In genomic region chr3R:5671795-5672657, dm6 we compare ENCODE assay signal across 1 fruit fly cellular context.
TF ChIP-seq lines count a peak whose summit lies in the region.

No protein-coding gene starts in this region.

TF ChIP-seq in whole organism, embryonic, 481 proteins besides CTCF, POLR2A, EP300 and RAD21 (continued from another document):
- peak; percentile 5 for TF ChIP-seq nerfin-1 (tag; optimal IDR thresholded peaks at IDR 0.05; lab: Kevin White, UChicago)
- TF ChIP-seq ato (GFP tag; IDR thresholded peaks at IDR 0.05; lab: Robert Waterston, UW; ENCODE audit: partially characterized antibody), result no peak
- no peak for TF ChIP-seq CG7963 (GFP tag; IDR thresholded peaks at IDR 0.05; lab: Robert Waterston, UW; ENCODE audit: partially characterized antibody)
- no peak for TF ChIP-seq Doc3 (GFP tag; IDR thresholded peaks at IDR 0.05; lab: Robert Waterston, UW; ENCODE audit: partially characterized antibody)
- no peak for TF ChIP-seq CG8359 (GFP tag; optimal IDR thresholded peaks at IDR 0.05; lab: Kevin White, UChicago; ENCODE audit: borderline replicate concordance)
- TF ChIP-seq CG11456 (GFP tag; IDR thresholded peaks at IDR 0.05; lab: Robert Waterston, UW), result no peak
- TF ChIP-seq Pdp1 (GFP tag; optimal IDR thresholded peaks at IDR 0.05; lab: Kevin White, UChicago), result no peak
- TF ChIP-seq CG17361 (GFP tag; IDR thresholded peaks at IDR 0.05; lab: Robert Waterston, UW), result no peak
- no peak for TF ChIP-seq sr (GFP tag; IDR thresholded peaks at IDR 0.05; lab: Robert Waterston, UW)
- TF ChIP-seq Sox102F (GFP tag; optimal IDR thresholded peaks at IDR 0.05; lab: Kevin White, UChicago), result no peak
- TF ChIP-seq disco-r (GFP tag; optimal IDR thresholded peaks at IDR 0.05; lab: Kevin White, UChicago), result no peak
- peak; percentile 14 for TF ChIP-seq CG8281 (tag; optimal IDR thresholded peaks at IDR 0.05; lab: Kevin White, UChicago)
- TF ChIP-seq Trl (optimal IDR thresholded peaks at IDR 0.05; lab: Kevin White, UChicago), result peak; percentile 88 to 89
- no peak for TF ChIP-seq Trl (GFP tag; optimal IDR thresholded peaks at IDR 0.05; lab: Kevin White, UChicago)
- TF ChIP-seq bab2 (GFP tag; optimal IDR thresholded peaks at IDR 0.05; lab: Kevin White, UChicago), result no peak
- TF ChIP-seq CG4617 (GFP tag; optimal IDR thresholded peaks at IDR 0.05; lab: Kevin White, UChicago; ENCODE audit: borderline replicate concordance), result no peak
- TF ChIP-seq sens (GFP tag; lab: Kevin White, UChicago), result no peak
- no peak for TF ChIP-seq CG3847 (GFP tag; IDR thresholded peaks at IDR 0.05; lab: Robert Waterston, UW)
- TF ChIP-seq mirr (GFP tag; optimal IDR thresholded peaks at IDR 0.05; lab: Kevin White, UChicago), result peak; percentile 79
- TF ChIP-seq scrt (GFP tag; optimal IDR thresholded peaks at IDR 0.05; lab: Kevin White, UChicago), result no peak
- TF ChIP-seq gsb (GFP tag; IDR thresholded peaks at IDR 0.05; lab: Robert Waterston, UW), result no peak
- no peak for TF ChIP-seq CG6854 (GFP tag; optimal IDR thresholded peaks at IDR 0.05; lab: Kevin White, UChicago)
- TF ChIP-seq CG34376 (GFP tag; optimal IDR thresholded peaks at IDR 0.05; lab: Kevin White, UChicago), result no peak
- TF ChIP-seq CG17802 (tag; optimal IDR thresholded peaks at IDR 0.05; lab: Kevin White, UChicago), result no peak
- TF ChIP-seq pho (GFP tag; optimal IDR thresholded peaks at IDR 0.05; lab: Kevin White, UChicago), result no peak
- TF ChIP-seq Dek (tag; optimal IDR thresholded peaks at IDR 0.05; lab: Kevin White, UChicago), result no peak
- TF ChIP-seq tll (GFP tag; optimal IDR thresholded peaks at IDR 0.05; lab: Kevin White, UChicago), result peak in 1 of 2 experiments; percentile 14
- peak; percentile 74 for TF ChIP-seq twi (tag; optimal IDR thresholded peaks at IDR 0.05; lab: Kevin White, UChicago)
- no peak for TF ChIP-seq Hsf (GFP tag; optimal IDR thresholded peaks at IDR 0.05; lab: Kevin White, UChicago)
- no peak for TF ChIP-seq Hr39 (optimal IDR thresholded peaks at IDR 0.05; lab: Kevin White, UChicago)
- no peak for TF ChIP-seq prd (optimal IDR thresholded peaks at IDR 0.05; lab: Kevin White, UChicago)
- TF ChIP-seq prd (GFP tag; IDR thresholded peaks at IDR 0.05; lab: Robert Waterston, UW), result no peak
- no peak for TF ChIP-seq CG14441 (GFP tag; IDR thresholded peaks at IDR 0.05; lab: Robert Waterston, UW)
- TF ChIP-seq Gug (GFP tag; IDR thresholded peaks at IDR 0.05; lab: Robert Waterston, UW), result no peak
- 0 out of 4 replicates have a peak, but pooled peaks have one; percentile 28 for TF ChIP-seq Dll (GFP tag; IDR thresholded peaks at IDR 0.05; lab: Robert Waterston, UW; ENCODE audit: partially characterized antibody)
- TF ChIP-seq CG7745 (tag; optimal IDR thresholded peaks at IDR 0.05; lab: Kevin White, UChicago), result no peak
- TF ChIP-seq GATAe (GFP tag; conservative IDR thresholded peaks at IDR 0.05; lab: Robert Waterston, UW), result peak; percentile 61; the same call in 1 of the 2 replicates
- TF ChIP-seq CG18599 (GFP tag; optimal IDR thresholded peaks at IDR 0.05; lab: Kevin White, UChicago), result no peak
- TF ChIP-seq org-1 (GFP tag; optimal IDR thresholded peaks at IDR 0.05; lab: Kevin White, UChicago), result no peak
- peak; percentile 58 for TF ChIP-seq gcm2 (GFP tag; optimal IDR thresholded peaks at IDR 0.05; lab: Kevin White, UChicago)
- no peak for TF ChIP-seq Atf6 (GFP tag; IDR thresholded peaks at IDR 0.05; lab: Robert Waterston, UW)
- TF ChIP-seq wor (GFP tag; IDR thresholded peaks at IDR 0.05; lab: Robert Waterston, UW), result no peak
- TF ChIP-seq BEAF-32 (GFP tag; optimal IDR thresholded peaks at IDR 0.05; lab: Kevin White, UChicago), result no peak
- TF ChIP-seq Bteb2 (GFP tag; optimal IDR thresholded peaks at IDR 0.05; lab: Kevin White, UChicago), result no peak
- no peak for TF ChIP-seq trh (GFP tag; optimal IDR thresholded peaks at IDR 0.05; lab: Kevin White, UChicago)
- TF ChIP-seq Hmr (GFP tag; optimal IDR thresholded peaks at IDR 0.05; lab: Kevin White, UChicago), result no peak
- TF ChIP-seq az2 (GFP tag; optimal IDR thresholded peaks at IDR 0.05; lab: Kevin White, UChicago), result no peak
- TF ChIP-seq salm (tag; optimal IDR thresholded peaks at IDR 0.05; lab: Kevin White, UChicago), result no peak
- TF ChIP-seq Lim3 (GFP tag; IDR thresholded peaks at IDR 0.05; lab: Robert Waterston, UW), result no peak; the same call in 1 of the 2 replicates
- TF ChIP-seq grn (GFP tag; optimal IDR thresholded peaks at IDR 0.05; lab: Kevin White, UChicago), result peak; percentile 100
- TF ChIP-seq ash1 (GFP tag; optimal IDR thresholded peaks at IDR 0.05; lab: Kevin White, UChicago), result no peak
- TF ChIP-seq CG17829 (tag; optimal IDR thresholded peaks at IDR 0.05; lab: Kevin White, UChicago), result no peak
- TF ChIP-seq CG3065 (GFP tag; optimal IDR thresholded peaks at IDR 0.05; lab: Kevin White, UChicago), result no peak
- peak; percentile 10 for TF ChIP-seq sug (tag; optimal IDR thresholded peaks at IDR 0.05; lab: Kevin White, UChicago)
- no peak for TF ChIP-seq ems (GFP tag; optimal IDR thresholded peaks at IDR 0.05; lab: Kevin White, UChicago)
- no peak for TF ChIP-seq Myb (GFP tag; optimal IDR thresholded peaks at IDR 0.05; lab: Kevin White, UChicago)
- peak; percentile 59 for TF ChIP-seq sd (tag; optimal IDR thresholded peaks at IDR 0.05; lab: Kevin White, UChicago)
- 0 out of 2 replicates have a peak, but pooled peaks have one; percentile 9 for TF ChIP-seq sens-2 (GFP tag; IDR thresholded peaks at IDR 0.05; lab: Robert Waterston, UW)
- no peak for TF ChIP-seq CG7372 (GFP tag; IDR thresholded peaks at IDR 0.05; lab: Robert Waterston, UW)
- TF ChIP-seq row (GFP tag; IDR thresholded peaks at IDR 0.05; lab: Robert Waterston, UW), result peak; percentile 79
- TF ChIP-seq HHEX (GFP tag; optimal IDR thresholded peaks at IDR 0.05; lab: Kevin White, UChicago), result no peak
- TF ChIP-seq Hmx (GFP tag; optimal IDR thresholded peaks at IDR 0.05; lab: Kevin White, UChicago), result no peak
- no peak for TF ChIP-seq Ets65A (GFP tag; lab: Kevin White, UChicago)
- no peak for TF ChIP-seq Dip3 (GFP tag; optimal IDR thresholded peaks at IDR 0.05; lab: Kevin White, UChicago)
- TF ChIP-seq CG18619 (GFP tag; optimal IDR thresholded peaks at IDR 0.05; lab: Kevin White, UChicago), result no peak
- no peak for TF ChIP-seq CG33557 (GFP tag; optimal IDR thresholded peaks at IDR 0.05; lab: Kevin White, UChicago)
- no peak for TF ChIP-seq schlank (tag; optimal IDR thresholded peaks at IDR 0.05; lab: Kevin White, UChicago)
- no peak for TF ChIP-seq bigmax (GFP tag; optimal IDR thresholded peaks at IDR 0.05; lab: Kevin White, UChicago)
- TF ChIP-seq Hey (tag; optimal IDR thresholded peaks at IDR 0.05; lab: Kevin White, UChicago), result no peak
- no peak for TF ChIP-seq CG15073 (GFP tag; optimal IDR thresholded peaks at IDR 0.05; lab: Kevin White, UChicago)
- TF ChIP-seq CG6654 (GFP tag; optimal IDR thresholded peaks at IDR 0.05; lab: Kevin White, UChicago), result no peak
- no peak for TF ChIP-seq Abd-B (GFP tag; optimal IDR thresholded peaks at IDR 0.05; lab: Kevin White, UChicago)
